Fruit fly (Drosophila melanogaster) whole organism, embryonic: ENCODE data around the gene Cdc16.
A peak's percentile ranks its signal among the peaks of the same experiment; 100 is the strongest.

Source experiments
- Adf1 ChIP-seq: fragments of 200-800 bp; sonication (Bioruptor generic); IDR thresholded peaks from 2 replicates; pipeline ENCODE4 v1.3.6; 2022; ENCODE audit warnings: missing biosample characterization, missing genetic modification characterization
- Atf3 ChIP-seq: fragments of 200-800 bp; sonication (Bioruptor generic); optimal IDR thresholded peaks from 3 replicates; lab custom pipeline; 2016; ENCODE audit warnings: missing biosample characterization, missing genetic modification characterization
- BEAF-32 ChIP-seq: fragments of 200-800 bp; sonication (Bioruptor generic); optimal IDR thresholded peaks from 3 replicates; lab custom pipeline; 2017; ENCODE audit warnings: missing biosample characterization, missing genetic modification characterization, mild to moderate bottlenecking, moderate library complexity, missing genetic modification reagents
- CG10321 ChIP-seq: fragments of 200-800 bp; sonication (Bioruptor generic); IDR thresholded peaks from 2 replicates; pipeline ENCODE4 v1.3.6; 2022; ENCODE audit warnings: missing biosample characterization, missing genetic modification characterization
- CG10979 ChIP-seq: fragments of 200-800 bp; sonication (Bioruptor generic); optimal IDR thresholded peaks from 2 replicates; lab custom pipeline; 2018; ENCODE audit warnings: missing biosample characterization, mild to moderate bottlenecking, missing genetic modification characterization, moderate library complexity
- CG11696 ChIP-seq: fragments of 200-800 bp; sonication (Bioruptor generic); IDR thresholded peaks from 2 replicates; pipeline ENCODE4 v1.3.6; 2022; ENCODE audit warnings: missing biosample characterization, missing genetic modification characterization
- CG1233 ChIP-seq: fragments of 200-800 bp; sonication (Bioruptor generic); optimal IDR thresholded peaks from 4 replicates; lab custom pipeline; 2018; ENCODE audit warnings: missing biosample characterization, mild to moderate bottlenecking, missing genetic modification characterization
- CG14441 ChIP-seq: fragments of 200-800 bp; sonication (Bioruptor generic); IDR thresholded peaks from 2 replicates; pipeline ENCODE4 v1.3.6; 2022; ENCODE audit warnings: missing biosample characterization, missing genetic modification characterization
- CG1647 ChIP-seq: fragments of 200-800 bp; sonication (Bioruptor generic); optimal IDR thresholded peaks from 3 replicates; lab custom pipeline; 2016; ENCODE audit warnings: missing biosample characterization, missing genetic modification characterization
- CG17359 ChIP-seq: fragments of 200-800 bp; sonication (Bioruptor generic); optimal IDR thresholded peaks from 3 replicates; lab custom pipeline; 2018; ENCODE audit warnings: missing biosample characterization, mild to moderate bottlenecking, missing genetic modification characterization, moderate library complexity
- CG32767 ChIP-seq: fragments of 200-800 bp; sonication (Bioruptor generic); IDR thresholded peaks from 2 replicates; pipeline ENCODE4 v1.3.6; 2022; ENCODE audit warnings: missing biosample characterization, missing genetic modification characterization
- CG34376 ChIP-seq: fragments of 200-800 bp; sonication (Bioruptor generic); optimal IDR thresholded peaks from 2 replicates; lab custom pipeline; 2018; ENCODE audit warnings: missing biosample characterization, mild to moderate bottlenecking, missing genetic modification characterization
- CG3995 ChIP-seq: fragments of 200-800 bp; sonication (Bioruptor generic); optimal IDR thresholded peaks from 3 replicates; lab custom pipeline; 2016; ENCODE audit warnings: missing biosample characterization, missing genetic modification characterization
- CG6683 ChIP-seq: fragments of 200-800 bp; sonication (Bioruptor generic); optimal IDR thresholded peaks from 2 replicates; lab custom pipeline; 2017; ENCODE audit warnings: missing biosample characterization, mild to moderate bottlenecking, missing genetic modification characterization, missing genetic modification reagents
- CG6854 ChIP-seq: fragments of 200-800 bp; sonication (Bioruptor generic); optimal IDR thresholded peaks from 3 replicates; lab custom pipeline; 2017; ENCODE audit warnings: missing biosample characterization, mild to moderate bottlenecking, missing genetic modification characterization
- CG7357 ChIP-seq: fragments of 200-800 bp; sonication (Bioruptor generic); IDR thresholded peaks from 3 replicates; pipeline ENCODE4 v1.3.6; 2022; ENCODE audit warnings: missing biosample characterization, missing genetic modification characterization
- CG7372 ChIP-seq: fragments of 200-800 bp; sonication (Bioruptor generic); IDR thresholded peaks from 2 replicates; pipeline ENCODE4 v1.3.6; 2022; ENCODE audit warnings: missing biosample characterization, missing genetic modification characterization
- CG7556 ChIP-seq: fragments of 200-800 bp; sonication (Bioruptor generic); optimal IDR thresholded peaks from 2 replicates; lab custom pipeline; 2017; ENCODE audit warnings: missing biosample characterization, mild to moderate bottlenecking, missing genetic modification characterization
- CG8290 ChIP-seq, 3 experiments: fragments of 200-800 bp; sonication (Bioruptor generic); optimal IDR thresholded peaks; 2 replicates each; lab custom pipeline; 2016 to 2019; ENCODE audit warnings: missing biosample characterization in 3 of 3, missing genetic modification characterization in 3 of 3, mild to moderate bottlenecking in 2 of 3, moderate library complexity in 1 of 3
- CG8359 ChIP-seq: fragments of 200-800 bp; sonication (Bioruptor generic); optimal IDR thresholded peaks from 2 replicates; lab custom pipeline; 2017; ENCODE audit warnings: missing biosample characterization, mild to moderate bottlenecking, missing genetic modification characterization, borderline replicate concordance
- CG9876 ChIP-seq: fragments of 200-800 bp; sonication (Bioruptor generic); optimal IDR thresholded peaks from 2 replicates; lab custom pipeline; 2016; ENCODE audit warnings: missing biosample characterization, missing genetic modification characterization
- CG9932 ChIP-seq: fragments of 200-800 bp; sonication (Bioruptor generic); IDR thresholded peaks from 2 replicates; pipeline ENCODE4 v1.3.6; 2022; ENCODE audit warnings: missing biosample characterization, missing genetic modification characterization
- Doc2 ChIP-seq: fragments of 200-800 bp; sonication (Bioruptor generic); IDR thresholded peaks from 2 replicates; pipeline ENCODE4 v1.3.6; 2022; ENCODE audit warnings: missing biosample characterization, missing genetic modification characterization
- Doc3 ChIP-seq: fragments of 200-800 bp; sonication (Bioruptor generic); IDR thresholded peaks from 3 replicates; pipeline ENCODE4 v1.3.6; 2022; ENCODE audit warnings: missing biosample characterization, missing genetic modification characterization; ENCODE audit not compliant: partially characterized antibody
- HLHmδ ChIP-seq: fragments of 200-800 bp; sonication (Bioruptor generic); optimal IDR thresholded peaks from 2 replicates; lab custom pipeline; 2018; ENCODE audit warnings: missing biosample characterization, mild to moderate bottlenecking, missing genetic modification characterization, moderate library complexity
- Lhr ChIP-seq: fragments of 200-800 bp; sonication (Bioruptor generic); optimal IDR thresholded peaks from 3 replicates; lab custom pipeline; 2017; ENCODE audit warnings: mild to moderate bottlenecking, missing biosample characterization, missing genetic modification reagents, missing genetic modification characterization
- Mad ChIP-seq: fragments of 200-800 bp; sonication (Bioruptor generic); optimal IDR thresholded peaks from 2 replicates; lab custom pipeline; 2016; ENCODE audit warnings: missing biosample characterization, missing genetic modification characterization
- Med ChIP-seq: fragments of 200-800 bp; sonication (Bioruptor generic); peaks from one replicate; lab custom pipeline; 2016; ENCODE audit warnings: missing biosample characterization, missing genetic modification characterization, mild to moderate bottlenecking, inconsistent platforms, moderate library complexity
- NC2β ChIP-seq: fragments of 200-800 bp; sonication (Bioruptor generic); optimal IDR thresholded peaks from 2 replicates; lab custom pipeline; 2016; ENCODE audit warnings: missing biosample characterization, missing genetic modification characterization
- Optix ChIP-seq: fragments of 200-800 bp; sonication (Bioruptor generic); IDR thresholded peaks from 3 replicates; pipeline ENCODE4 v1.3.6; 2022; ENCODE audit warnings: missing biosample characterization, missing genetic modification characterization
- Poxn ChIP-seq: fragments of 200-800 bp; sonication (Bioruptor generic); IDR thresholded peaks from 2 replicates; pipeline ENCODE4 v1.3.6; 2022; ENCODE audit warnings: missing biosample characterization, missing genetic modification characterization
- Spps ChIP-seq: fragments of 200-800 bp; sonication (Bioruptor generic); optimal IDR thresholded peaks from 2 replicates; lab custom pipeline; 2018; ENCODE audit warnings: missing biosample characterization, mild to moderate bottlenecking, missing genetic modification characterization
- abd-A ChIP-seq: fragments of 200-800 bp; sonication (Bioruptor generic); optimal IDR thresholded peaks from 3 replicates; lab custom pipeline; 2019; ENCODE audit warnings: missing biosample characterization, mild to moderate bottlenecking, missing genetic modification characterization, moderate library complexity
- ac ChIP-seq: fragments of 200-800 bp; sonication (Bioruptor generic); optimal IDR thresholded peaks from 3 replicates; lab custom pipeline; 2017; ENCODE audit warnings: missing biosample characterization, mild to moderate bottlenecking, missing genetic modification characterization
- gsb ChIP-seq: fragments of 200-800 bp; sonication (Bioruptor generic); IDR thresholded peaks from 2 replicates; pipeline ENCODE4 v1.3.6; 2022; ENCODE audit warnings: missing biosample characterization, missing genetic modification characterization
- gt ChIP-seq: fragments of 200-800 bp; sonication (Bioruptor generic); IDR thresholded peaks from 2 replicates; pipeline ENCODE4 v1.3.6; 2022; ENCODE audit warnings: missing biosample characterization, missing genetic modification characterization
- kah ChIP-seq: fragments of 200-800 bp; sonication (Bioruptor generic); optimal IDR thresholded peaks from 2 replicates; lab custom pipeline; 2018; ENCODE audit warnings: missing biosample characterization, mild to moderate bottlenecking, missing genetic modification characterization
- kay ChIP-seq: fragments of 200-800 bp; sonication (Bioruptor generic); optimal IDR thresholded peaks from 2 replicates; lab custom pipeline; 2016; ENCODE audit warnings: missing biosample characterization, missing genetic modification characterization
- lbe ChIP-seq: fragments of 200-800 bp; sonication (Bioruptor generic); optimal IDR thresholded peaks from 2 replicates; lab custom pipeline; 2016; ENCODE audit warnings: missing biosample characterization, mild to moderate bottlenecking, missing genetic modification characterization
- luna ChIP-seq: fragments of 200-800 bp; sonication (Bioruptor generic); optimal IDR thresholded peaks from 2 replicates; lab custom pipeline; 2016; ENCODE audit warnings: missing biosample characterization, missing genetic modification characterization
- nmo ChIP-seq: fragments of 200-800 bp; sonication (Bioruptor generic); optimal IDR thresholded peaks from 2 replicates; lab custom pipeline; 2018; ENCODE audit warnings: missing biosample characterization, mild to moderate bottlenecking, missing genetic modification characterization, moderate library complexity
- pho ChIP-seq: fragments of 200-800 bp; sonication (Bioruptor generic); optimal IDR thresholded peaks from 2 replicates; lab custom pipeline; 2016; ENCODE audit warnings: missing biosample characterization, missing genetic modification characterization
- phol ChIP-seq: fragments of 200-800 bp; sonication (Bioruptor generic); optimal IDR thresholded peaks from 3 replicates; lab custom pipeline; 2018; ENCODE audit warnings: missing biosample characterization, mild to moderate bottlenecking, missing genetic modification characterization, moderate library complexity
- pum ChIP-seq: fragments of 200-800 bp; sonication (Bioruptor generic); optimal IDR thresholded peaks from 2 replicates; lab custom pipeline; 2016; ENCODE audit warnings: missing biosample characterization, missing genetic modification characterization
- repo ChIP-seq: fragments of 200-800 bp; sonication (Bioruptor generic); optimal IDR thresholded peaks from 2 replicates; lab custom pipeline; 2016; ENCODE audit warnings: missing biosample characterization, missing genetic modification characterization
- row ChIP-seq: fragments of 200-800 bp; sonication (Bioruptor generic); IDR thresholded peaks from 3 replicates; pipeline ENCODE4 v1.3.6; 2022; ENCODE audit warnings: missing biosample characterization, missing genetic modification characterization
- seq ChIP-seq: fragments of 200-800 bp; sonication (Bioruptor generic); IDR thresholded peaks from 2 replicates; pipeline ENCODE4 v1.3.6; 2022; ENCODE audit warnings: missing biosample characterization, missing genetic modification characterization
- sisA ChIP-seq: fragments of 200-800 bp; sonication (Bioruptor generic); IDR thresholded peaks from 2 replicates; pipeline ENCODE4 v1.3.6; 2022; ENCODE audit warnings: missing biosample characterization, missing genetic modification characterization
- slp2 ChIP-seq: fragments of 200-800 bp; sonication (Bioruptor generic); optimal IDR thresholded peaks from 2 replicates; lab custom pipeline; 2016; ENCODE audit warnings: missing biosample characterization, missing genetic modification characterization
- sqz ChIP-seq: fragments of 200-800 bp; sonication (Bioruptor generic); optimal IDR thresholded peaks from 3 replicates; lab custom pipeline; 2018; ENCODE audit warnings: missing biosample characterization, mild to moderate bottlenecking, missing genetic modification characterization
- unpg ChIP-seq: fragments of 200-800 bp; sonication (Bioruptor generic); optimal IDR thresholded peaks from 3 replicates; lab custom pipeline; 2018; ENCODE audit warnings: missing biosample characterization, mild to moderate bottlenecking, missing genetic modification characterization, moderate library complexity

Cdc16 gene

DNA sequence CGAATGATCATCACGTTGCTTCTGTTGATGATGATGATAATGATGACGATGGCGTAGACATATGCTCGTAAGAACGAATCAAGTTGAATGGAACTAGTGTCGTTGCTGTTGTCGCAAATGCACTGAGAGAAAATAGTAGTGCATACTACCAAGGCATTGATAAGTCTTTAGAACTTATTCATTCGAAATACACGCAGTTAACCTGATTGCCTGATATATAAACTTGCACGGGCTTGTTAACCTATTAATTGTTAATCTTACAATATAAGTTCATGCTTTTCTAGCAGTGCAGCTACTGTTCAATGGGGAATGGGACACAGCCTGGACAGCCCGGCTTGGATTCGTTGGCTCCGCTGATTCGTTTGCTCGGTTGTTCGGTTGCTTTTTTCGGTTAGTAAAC is 45.3 kb downstream of the Cdc16 start (continued):
- TF ChIP-seq pum (GFP tag; lab: Kevin White, UChicago) (peak; percentile 90), abd-A (no peak), CG10321 (GFP tag; lab: Robert Waterston, UW) (peak; percentile 50; the same call in 1 of the 2 replicates), kah (GFP tag; lab: Kevin White, UChicago) (peak; percentile 58), Doc3 (GFP tag; lab: Robert Waterston, UW) (no peak), CG6683 (GFP tag; lab: Kevin White, UChicago) (peak; percentile 50), row (peak; percentile 88), unpg (peak; percentile 90), CG34376 (GFP tag; lab: Kevin White, UChicago) (no peak), Optix (GFP tag; lab: Robert Waterston, UW) (peak; percentile 86), nmo (GFP tag; lab: Kevin White, UChicago) (peak; percentile 87), CG14441 (GFP tag; lab: Robert Waterston, UW) (peak; percentile 70), CG7357 (GFP tag; lab: Robert Waterston, UW) (peak; percentile 73; the same call in 2 of the 3 replicates), CG6854 (GFP tag; lab: Kevin White, UChicago) (peak; percentile 60), slp2 (GFP tag; lab: Kevin White, UChicago) (peak; percentile 84), kay (GFP tag; lab: Kevin White, UChicago) (peak; percentile 77), seq (peak; percentile 70), gt (GFP tag; lab: Robert Waterston, UW) (peak; percentile 52; the same call in 1 of the 2 replicates), sqz (GFP tag; lab: Kevin White, UChicago) (peak; percentile 40), CG3995 (GFP tag; lab: Kevin White, UChicago) (no peak), CG17359 (tag; lab: Kevin White, UChicago) (peak; percentile 83), sisA (peak; percentile 80), gsb (GFP tag; lab: Robert Waterston, UW) (peak; percentile 59), repo (GFP tag; lab: Kevin White, UChicago) (peak; percentile 72), Mad (GFP tag; lab: Kevin White, UChicago) (peak; percentile 75), CG11696 (GFP tag; lab: Robert Waterston, UW) (peak; percentile 65; the same call in 1 of the 2 replicates), ac (GFP tag; lab: Kevin White, UChicago) (peak; percentile 67), CG9932 (GFP tag; lab: Robert Waterston, UW) (peak; percentile 60), pho (GFP tag; lab: Kevin White, UChicago) (peak; percentile 73), lbe (GFP tag; lab: Kevin White, UChicago) (no peak), NC2β (GFP tag; lab: Kevin White, UChicago) (peak; percentile 93), BEAF-32 (GFP tag; lab: Kevin White, UChicago) (no peak), Doc2 (GFP tag; lab: Robert Waterston, UW) (no peak), CG1233 (GFP tag; lab: Kevin White, UChicago) (peak; percentile 79), phol (tag; lab: Kevin White, UChicago) (peak; percentile 89), CG7372 (GFP tag; lab: Robert Waterston, UW) (peak; percentile 73), Lhr (GFP tag; lab: Kevin White, UChicago) (peak; percentile 52), Med (GFP tag; lab: Kevin White, UChicago) (peak; percentile 97), CG10979 (tag; lab: Kevin White, UChicago) (peak; percentile 93), CG32767 (GFP tag; lab: Robert Waterston, UW) (peak; percentile 78), Poxn (0 out of 2 replicates have a peak, but pooled peaks have one; percentile 25), luna (GFP tag; lab: Kevin White, UChicago) (peak; percentile 20), Atf3 (GFP tag; lab: Kevin White, UChicago) (peak; percentile 72), CG7556 (GFP tag; lab: Kevin White, UChicago) (peak; percentile 83), HLHmδ (GFP tag; lab: Kevin White, UChicago) (no peak), Spps (tag; lab: Kevin White, UChicago) (peak; percentile 84), CG8290 (GFP tag; optimal IDR thresholded peaks at IDR 0.05; lab: Kevin White, UChicago) (peak; percentile 78), CG8290 (tag; optimal IDR thresholded peaks at IDR 0.05; lab: Kevin White, UChicago) (peak; percentile 13 to 96), Adf1 (GFP tag; lab: Robert Waterston, UW) (0 out of 2 replicates have a peak, but pooled peaks have one; percentile 14), CG8359 (peak; percentile 79), CG9876 (GFP tag; lab: Kevin White, UChicago) (peak; percentile 77), CG1647 (GFP tag; lab: Kevin White, UChicago) (peak; percentile 84)
